Worm (Caenorhabditis elegans) whole organism, midembryonic: ENCODE data around the gene erfa-3.

Experiments used
- T22C8.4 ChIP-seq: fragments of 200-800 bp; sonication (Bioruptor generic); IDR thresholded peaks from 2 replicates; pipeline ENCODE4 v1.3.6; 2022; ENCODE audit warnings: missing genetic modification characterization, missing compliant biosample characterization
- cog-1 ChIP-seq: sonication (generic microtip); optimal IDR thresholded peaks from 2 replicates; lab custom pipeline; 2016; ENCODE audit warnings: missing genetic modification characterization, missing compliant biosample characterization
- flt-1 ChIP-seq: fragments of 200-800 bp; sonication (Bioruptor generic); IDR thresholded peaks from 2 replicates; pipeline ENCODE4 v1.3.6; 2022; ENCODE audit warnings: missing genetic modification characterization, missing compliant biosample characterization
- klf-2 ChIP-seq: fragments of 200-800 bp; sonication (Bioruptor generic); conservative IDR thresholded peaks from 2 replicates; pipeline ENCODE4 v1.3.6; 2022; ENCODE audit warnings: missing genetic modification reagents, missing genetic modification characterization, missing compliant biosample characterization
- med-1 ChIP-seq: sonication (generic microtip); optimal IDR thresholded peaks from 2 replicates; lab custom pipeline; 2017; ENCODE audit warnings: missing genetic modification characterization, mild to moderate bottlenecking, missing compliant biosample characterization, antibody characterized with exemption, missing genetic modification reagents; ENCODE audit not compliant: insufficient read depth
- ref-1 ChIP-seq: fragments of 200-800 bp; sonication (Bioruptor generic); conservative IDR thresholded peaks from 2 replicates; pipeline ENCODE4 v1.3.6; 2022; ENCODE audit warnings: missing genetic modification reagents, missing genetic modification characterization, missing compliant biosample characterization
- tab-1 ChIP-seq: fragments of 200-800 bp; sonication (Bioruptor generic); IDR thresholded peaks from 2 replicates; pipeline ENCODE4 v1.3.6; 2022; ENCODE audit warnings: missing genetic modification characterization, missing compliant biosample characterization
- ztf-23 ChIP-seq: fragments of 200-800 bp; sonication (Bioruptor generic); IDR thresholded peaks from 2 replicates; pipeline ENCODE4 v1.3.6; 2022; ENCODE audit warnings: missing genetic modification reagents, missing genetic modification characterization, missing compliant biosample characterization
- ztf-29 ChIP-seq: fragments of 200-800 bp; sonication (Bioruptor generic); IDR thresholded peaks from 2 replicates; pipeline ENCODE4 v1.3.6; 2022; ENCODE audit warnings: missing genetic modification reagents, missing genetic modification characterization, missing compliant biosample characterization

- TF ChIP-seq ztf-23 = peak; percentile 76
- peak; percentile 60 for TF ChIP-seq flt-1 (GFP tag; lab: Robert Waterston, UW)
- no peak for TF ChIP-seq ref-1 (GFP tag; lab: Robert Waterston, UW)
- no peak for TF ChIP-seq tab-1 (GFP tag; lab: Robert Waterston, UW)
- TF ChIP-seq med-1 = no peak
- no peak for TF ChIP-seq ztf-29 (GFP tag; lab: Robert Waterston, UW)
- peak; percentile 34 for TF ChIP-seq cog-1 (tag; lab: Kevin White, UChicago)
- TF ChIP-seq klf-2 (GFP tag; lab: Robert Waterston, UW) = no peak
- peak; percentile 57; the same call in 1 of the 2 replicates for TF ChIP-seq T22C8.4
These were observed 11.0 kb upstream of the erfa-3 start, which contains the start of the genes atp-5 and lmtr-3 for ce11 chrV:11123817-11124337.
